Fruit fly (Drosophila melanogaster) Kc167 (cell line): ENCODE results near the gene CG4576.

Experiments
- Myc ChIP-seq: fragments of >200 bp; optimal IDR thresholded peaks from 2 replicates; lab custom pipeline; 2017; ENCODE audit warnings: missing external identifiers
- Sin3A ChIP-seq: fragments of >200 bp; optimal IDR thresholded peaks from 2 replicates; lab custom pipeline; 2018; ENCODE audit warnings: missing external identifiers

dm6 chr3R:15784298-15784697 is 41.2 kb upstream of the CG4576 start:
- no peak for TF ChIP-seq Myc (lab: Kevin White, UChicago)
- TF ChIP-seq Sin3A (lab: Kevin White, UChicago), result no peak
